Fruit fly (Drosophila melanogaster): Measurements from ENCODE around the gene AdoR.
A peak's percentile ranks its signal among the peaks of the same experiment; 100 is the strongest.

The AdoR gene

dm6 chr3R:30175045-30175589 lies 25.7 kb upstream of the AdoR start:
- TF ChIP-seq CG17806 (tag; optimal IDR thresholded peaks at IDR 0.05) (no peak), Pif1B (GFP tag; optimal IDR thresholded peaks at IDR 0.05) (no peak), CG8159 (tag; optimal IDR thresholded peaks at IDR 0.05) (no peak), rn (GFP tag; IDR thresholded peaks at IDR 0.05) (no peak), Ets98B (GFP tag; IDR thresholded peaks at IDR 0.05) (no peak)

dm6 chr3R:30174160-30175002 lies 25.0 kb upstream of the AdoR start, which contains the start of gene Mlc2:
TSS of gene Mlc2 (minus strand) at chr3R:30174551.
- TF ChIP-seq CG8301 (tag; optimal IDR thresholded peaks at IDR 0.05) = no peak
- TF ChIP-seq CG9948 (tag; optimal IDR thresholded peaks at IDR 0.05) = no peak
- TF ChIP-seq CG32121 (GFP tag; IDR thresholded peaks at IDR 0.05) = no peak
- TF ChIP-seq fd96Ca (GFP tag; IDR thresholded peaks at IDR 0.05) = no peak
- TF ChIP-seq CG13204 (GFP tag; optimal IDR thresholded peaks at IDR 0.05) = no peak
- TF ChIP-seq CG15710 (tag; optimal IDR thresholded peaks at IDR 0.05) = no peak

- TF ChIP-seq rn (GFP tag; IDR thresholded peaks at IDR 0.05) (peak; percentile 91), CG8159 (tag; optimal IDR thresholded peaks at IDR 0.05) (peak; percentile 72), EcR (GFP tag; optimal IDR thresholded peaks at IDR 0.05) (peak; percentile 27), CG13204 (GFP tag; optimal IDR thresholded peaks at IDR 0.05) (no peak), CG14655 (GFP tag; optimal IDR thresholded peaks at IDR 0.05) (peak; percentile 86), CG10348 (GFP tag; IDR thresholded peaks at IDR 0.05) (peak; percentile 59), gl (tag; optimal IDR thresholded peaks at IDR 0.05) (peak; percentile 21), Ets98B (GFP tag; IDR thresholded peaks at IDR 0.05) (peak; percentile 95), Pif1B (GFP tag; optimal IDR thresholded peaks at IDR 0.05) (peak; percentile 87), Pif1A (GFP tag; optimal IDR thresholded peaks at IDR 0.05) (peak; percentile 86), CG15710 (tag; optimal IDR thresholded peaks at IDR 0.05) (peak; percentile 70), CG17806 (tag; optimal IDR thresholded peaks at IDR 0.05) (peak; percentile 73), Snoo (tag; optimal IDR thresholded peaks at IDR 0.05) (peak; percentile 81), CG9948 (tag; optimal IDR thresholded peaks at IDR 0.05) (peak; percentile 72), CG12605 (GFP tag; IDR thresholded peaks at IDR 0.05) (peak; percentile 90), CG32121 (GFP tag; IDR thresholded peaks at IDR 0.05) (peak; percentile 93), CG8301 (tag; optimal IDR thresholded peaks at IDR 0.05) (peak; percentile 80), CG34367 (tag; optimal IDR thresholded peaks at IDR 0.05) (peak; percentile 67), fd96Ca (GFP tag; IDR thresholded peaks at IDR 0.05) (peak; percentile 92), D1 (tag; optimal IDR thresholded peaks at IDR 0.05) (peak; percentile 13), CG4496 (GFP tag; IDR thresholded peaks at IDR 0.05) (peak; percentile 96)
Observed at dm6 chr3R:30170671-30171667, 21.6 kb upstream of the AdoR start, which contains the start of gene Rsod. TSS of gene Rsod (minus strand) at chr3R:30171207.

- TF ChIP-seq CG13204 (GFP tag; optimal IDR thresholded peaks at IDR 0.05) (no peak), CG34367 (tag; optimal IDR thresholded peaks at IDR 0.05) (no peak), Snoo (tag; optimal IDR thresholded peaks at IDR 0.05) (no peak), EcR (GFP tag; optimal IDR thresholded peaks at IDR 0.05) (no peak), Pif1A (GFP tag; optimal IDR thresholded peaks at IDR 0.05) (no peak), D1 (tag; optimal IDR thresholded peaks at IDR 0.05) (no peak), gl (tag; optimal IDR thresholded peaks at IDR 0.05) (no peak), CG10348 (GFP tag; IDR thresholded peaks at IDR 0.05) (no peak), CG12605 (GFP tag; IDR thresholded peaks at IDR 0.05) (no peak), CG15710 (tag; optimal IDR thresholded peaks at IDR 0.05) (no peak), Pif1B (GFP tag; optimal IDR thresholded peaks at IDR 0.05) (no peak), CG14655 (GFP tag; optimal IDR thresholded peaks at IDR 0.05) (no peak), CG8301 (tag; optimal IDR thresholded peaks at IDR 0.05) (no peak), fd96Ca (GFP tag; IDR thresholded peaks at IDR 0.05) (no peak), CG17806 (tag; optimal IDR thresholded peaks at IDR 0.05) (no peak), CG32121 (GFP tag; IDR thresholded peaks at IDR 0.05) (no peak), CG4496 (GFP tag; IDR thresholded peaks at IDR 0.05) (no peak), rn (GFP tag; IDR thresholded peaks at IDR 0.05) (no peak)
Observed at dm6 chr3R:30166159-30166784, 16.9 kb upstream of the AdoR start, which contains the start of gene VhaAC45RP. TSS of gene VhaAC45RP (minus strand) at chr3R:30166419.

- peak; percentile 70 for TF ChIP-seq CG12605 (GFP tag; IDR thresholded peaks at IDR 0.05)
- TF ChIP-seq CG8301 (tag; optimal IDR thresholded peaks at IDR 0.05) = peak; percentile 72
- peak; percentile 12 for TF ChIP-seq Snoo (tag; optimal IDR thresholded peaks at IDR 0.05)
- peak; percentile 88 for TF ChIP-seq CG4496 (GFP tag; IDR thresholded peaks at IDR 0.05)
- peak; percentile 5 for TF ChIP-seq CG9948 (tag; optimal IDR thresholded peaks at IDR 0.05)
- no peak for TF ChIP-seq D1 (tag; optimal IDR thresholded peaks at IDR 0.05)
- no peak for TF ChIP-seq gl (tag; optimal IDR thresholded peaks at IDR 0.05)
- TF ChIP-seq Ets98B (GFP tag; IDR thresholded peaks at IDR 0.05) = peak; percentile 87
- TF ChIP-seq CG32121 (GFP tag; IDR thresholded peaks at IDR 0.05) = peak; percentile 92
- TF ChIP-seq EcR (GFP tag; optimal IDR thresholded peaks at IDR 0.05) = no peak
- TF ChIP-seq Pif1A (GFP tag; optimal IDR thresholded peaks at IDR 0.05) = peak; percentile 46
- no peak for TF ChIP-seq CG8159 (tag; optimal IDR thresholded peaks at IDR 0.05)
- TF ChIP-seq rn (GFP tag; IDR thresholded peaks at IDR 0.05) = peak; percentile 59; the same call in 1 of the 2 replicates
- no peak for TF ChIP-seq CG13204 (GFP tag; optimal IDR thresholded peaks at IDR 0.05)
- no peak for TF ChIP-seq CG10348 (GFP tag; IDR thresholded peaks at IDR 0.05)
- peak; percentile 77 for TF ChIP-seq CG14655 (GFP tag; optimal IDR thresholded peaks at IDR 0.05)
- TF ChIP-seq CG15710 (tag; optimal IDR thresholded peaks at IDR 0.05) = no peak
- no peak for TF ChIP-seq CG34367 (tag; optimal IDR thresholded peaks at IDR 0.05)
- peak; percentile 32 for TF ChIP-seq CG17806 (tag; optimal IDR thresholded peaks at IDR 0.05)
- peak; percentile 85 for TF ChIP-seq fd96Ca (GFP tag; IDR thresholded peaks at IDR 0.05)
- peak; percentile 57 for TF ChIP-seq Pif1B (GFP tag; optimal IDR thresholded peaks at IDR 0.05)
Observed at dm6 chr3R:30164162-30164561, 14.8 kb upstream of the AdoR start.

All from whole organism, pupa.